Worm (Caenorhabditis elegans): ENCODE data around the gene C53C7.3.

Gene C53C7.3

DNA sequence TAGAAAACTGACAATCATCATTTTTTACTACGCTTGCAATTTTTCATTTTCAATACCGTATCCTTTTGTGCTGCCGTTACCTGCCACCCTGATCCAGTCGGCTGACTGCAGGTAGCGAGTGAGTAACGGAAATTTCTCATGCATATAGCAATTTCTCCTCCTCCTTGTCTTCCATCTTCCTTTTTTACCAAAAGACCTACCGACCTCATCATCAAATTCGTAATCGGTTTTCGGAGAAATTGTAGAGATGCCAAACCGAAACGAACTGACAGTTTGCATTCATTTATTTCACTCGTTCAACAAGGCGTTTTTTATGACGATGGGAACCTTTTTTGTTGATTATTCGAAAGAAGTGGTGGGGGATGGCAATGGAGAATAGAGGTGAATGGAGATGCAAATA lies 32.1 kb upstream of the C53C7.3 start:
- TF ChIP-seq W03F9.2 (tag; optimal IDR thresholded peaks at IDR 0.05), result no peak
- no peak for TF ChIP-seq him-1 (tag; optimal IDR thresholded peaks at IDR 0.05)
- TF ChIP-seq dao-5 (tag; optimal IDR thresholded peaks at IDR 0.05), result no peak

DNA sequence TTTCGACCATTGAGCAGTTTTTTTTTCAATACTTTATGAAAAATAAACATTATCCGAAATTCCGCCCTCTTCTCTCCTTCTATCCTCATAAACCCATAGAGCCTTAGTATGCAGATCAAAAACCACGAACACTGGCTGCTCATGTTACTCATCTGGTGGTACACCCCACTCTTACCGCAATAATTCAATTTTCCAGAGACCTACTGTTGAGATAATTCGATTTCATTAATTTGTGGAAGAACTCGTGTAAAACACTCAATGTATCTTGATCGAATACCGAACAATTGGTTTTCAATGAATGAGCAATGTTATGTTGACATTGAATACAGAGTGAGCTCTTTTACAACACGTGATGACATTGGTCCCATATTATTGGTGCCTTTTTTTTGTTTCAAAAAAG lies 26.9 kb upstream of the C53C7.3 start:
- TF ChIP-seq him-1 (tag; optimal IDR thresholded peaks at IDR 0.05) (no peak), W03F9.2 (tag; optimal IDR thresholded peaks at IDR 0.05) (no peak), dao-5 (tag; optimal IDR thresholded peaks at IDR 0.05) (no peak)

DNA sequence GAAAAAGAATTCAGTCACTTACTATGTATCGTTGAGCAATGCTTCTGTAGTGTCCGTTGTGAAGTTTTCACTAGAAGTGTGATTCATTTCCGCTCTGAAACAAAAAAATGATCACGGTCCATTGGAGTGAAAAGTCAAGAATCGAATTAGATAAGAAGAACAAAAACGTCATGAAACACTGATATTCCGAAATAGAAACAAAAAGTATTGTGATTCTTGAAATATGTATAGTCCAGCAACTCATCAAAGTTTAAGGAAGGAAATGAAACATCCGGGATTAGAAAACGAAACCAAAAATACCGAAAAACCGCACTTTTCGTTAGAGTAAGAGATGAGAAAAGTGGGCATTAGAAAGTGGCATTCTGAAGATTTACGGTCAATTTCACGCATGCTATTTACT lies 15.7 kb upstream of the C53C7.3 start, which contains the start of gene npr-10:
Gene npr-10 (minus strand): TSS at position 101 of the 400 bp plus-strand sequence.
- TF ChIP-seq him-1 (tag; optimal IDR thresholded peaks at IDR 0.05), result no peak
- no peak for TF ChIP-seq W03F9.2 (tag; optimal IDR thresholded peaks at IDR 0.05)
- TF ChIP-seq dao-5 (tag; optimal IDR thresholded peaks at IDR 0.05), result no peak

DNA sequence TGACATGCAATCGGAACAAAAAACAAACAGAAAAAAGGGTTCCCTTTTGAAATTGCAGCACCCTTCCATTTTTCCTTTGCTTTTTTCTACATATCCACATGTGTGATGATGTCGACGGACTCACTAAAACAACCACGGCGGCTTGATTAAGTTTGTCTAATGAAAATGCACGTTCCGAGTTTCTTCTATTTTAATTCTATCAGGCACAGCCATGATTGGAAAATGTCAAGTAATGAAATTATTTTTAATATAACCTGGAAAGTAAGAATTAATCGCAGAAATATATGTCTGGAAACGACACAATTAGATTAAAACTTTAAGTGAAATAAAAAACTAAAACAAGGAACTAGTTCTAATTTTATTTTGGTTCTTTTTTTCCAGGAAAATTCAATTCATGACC lies 14.5 kb upstream of the C53C7.3 start:
- TF ChIP-seq him-1 (tag; optimal IDR thresholded peaks at IDR 0.05) (no peak), dao-5 (tag; optimal IDR thresholded peaks at IDR 0.05) (no peak), W03F9.2 (tag; optimal IDR thresholded peaks at IDR 0.05) (no peak)

DNA sequence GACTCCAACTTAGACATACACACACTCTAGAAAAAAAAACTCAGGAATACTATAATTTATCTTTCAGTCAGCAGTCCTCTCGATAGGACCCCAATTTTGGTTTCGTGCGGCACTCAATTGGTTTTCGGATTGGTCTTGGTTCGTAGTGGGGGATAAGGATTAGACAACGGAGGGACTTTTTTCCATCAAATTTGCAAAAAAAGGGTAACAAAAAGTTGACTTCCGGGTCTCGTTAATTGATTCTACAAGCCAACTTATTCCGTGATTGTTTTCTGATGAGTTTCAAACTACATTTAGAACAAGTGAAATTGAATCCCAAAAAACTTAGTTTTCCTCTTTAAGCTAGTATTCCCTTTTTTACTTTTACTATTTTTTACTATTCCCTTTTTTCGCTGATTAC lies 14.0 kb upstream of the C53C7.3 start:
- TF ChIP-seq W03F9.2 (tag; optimal IDR thresholded peaks at IDR 0.05) (no peak), dao-5 (tag; optimal IDR thresholded peaks at IDR 0.05) (no peak), him-1 (tag; optimal IDR thresholded peaks at IDR 0.05) (no peak)

DNA sequence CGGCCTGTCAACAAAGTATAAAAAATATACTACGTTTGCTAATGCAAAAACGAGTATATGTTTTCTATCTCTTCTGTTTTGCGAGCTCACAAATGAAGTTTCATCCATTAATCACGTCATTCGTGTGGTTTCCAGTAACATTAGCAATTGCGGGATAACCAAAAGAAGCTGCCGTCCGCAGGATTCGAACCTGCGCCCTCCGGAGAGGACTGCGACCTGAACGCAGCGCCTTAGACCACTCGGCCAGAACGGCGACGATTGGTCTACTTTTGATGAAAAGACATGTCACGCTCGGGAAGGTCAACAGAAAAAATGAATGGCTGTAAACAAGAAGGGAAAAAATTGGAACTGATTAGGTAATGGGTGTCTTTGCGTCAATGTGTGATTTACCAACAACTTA lies 9.6 kb upstream of the C53C7.3 start:
- TF ChIP-seq him-1 (tag; optimal IDR thresholded peaks at IDR 0.05) (no peak), W03F9.2 (tag; optimal IDR thresholded peaks at IDR 0.05) (peak; percentile 19), dao-5 (tag; optimal IDR thresholded peaks at IDR 0.05) (peak; percentile 17)

DNA sequence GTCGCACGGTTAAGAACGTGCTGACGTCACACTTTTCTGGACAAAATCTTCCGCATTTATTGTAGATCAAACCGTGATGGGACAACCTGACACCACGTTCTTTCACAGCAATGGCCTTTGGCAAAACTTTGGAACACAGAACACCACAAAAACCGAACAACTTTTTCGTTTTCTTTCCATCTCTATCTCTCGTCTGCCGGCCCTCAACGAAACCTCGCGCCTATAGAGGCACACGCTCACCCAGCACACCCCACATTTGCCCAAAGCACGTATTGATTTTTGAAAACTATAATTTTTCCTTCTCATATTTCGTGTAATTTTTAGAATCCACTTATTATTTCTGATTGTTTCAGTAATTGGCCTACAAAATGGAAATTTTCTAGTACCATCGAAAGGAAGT lies 6.5 kb upstream of the C53C7.3 start:
- TF ChIP-seq dao-5 (tag; optimal IDR thresholded peaks at IDR 0.05) (no peak), W03F9.2 (tag; optimal IDR thresholded peaks at IDR 0.05) (no peak), him-1 (tag; optimal IDR thresholded peaks at IDR 0.05) (no peak)

DNA sequence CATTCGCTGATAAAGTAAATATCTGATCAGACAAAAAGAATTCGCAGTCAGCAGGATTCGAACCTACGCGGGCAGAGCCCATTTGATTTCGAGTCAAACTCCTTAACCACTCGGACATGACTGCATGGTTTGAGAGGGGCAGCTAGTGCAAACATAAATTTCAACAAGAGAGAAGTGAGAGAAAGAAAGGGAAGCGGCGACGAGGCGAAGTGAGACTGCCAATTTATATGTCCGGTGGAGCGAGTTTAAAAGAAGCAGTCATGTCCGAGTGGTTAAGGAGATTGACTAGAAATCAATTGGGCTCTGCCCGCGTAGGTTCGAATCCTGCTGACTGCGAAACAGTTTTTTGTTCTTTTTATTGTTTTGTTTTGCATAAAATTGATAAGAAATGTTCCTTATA lies 2.0 kb upstream of the C53C7.3 start:
- TF ChIP-seq dao-5 (tag; optimal IDR thresholded peaks at IDR 0.05), result peak; percentile 77
- peak; percentile 62 for TF ChIP-seq W03F9.2 (tag; optimal IDR thresholded peaks at IDR 0.05)
- TF ChIP-seq him-1 (tag; optimal IDR thresholded peaks at IDR 0.05), result peak; percentile 87

DNA sequence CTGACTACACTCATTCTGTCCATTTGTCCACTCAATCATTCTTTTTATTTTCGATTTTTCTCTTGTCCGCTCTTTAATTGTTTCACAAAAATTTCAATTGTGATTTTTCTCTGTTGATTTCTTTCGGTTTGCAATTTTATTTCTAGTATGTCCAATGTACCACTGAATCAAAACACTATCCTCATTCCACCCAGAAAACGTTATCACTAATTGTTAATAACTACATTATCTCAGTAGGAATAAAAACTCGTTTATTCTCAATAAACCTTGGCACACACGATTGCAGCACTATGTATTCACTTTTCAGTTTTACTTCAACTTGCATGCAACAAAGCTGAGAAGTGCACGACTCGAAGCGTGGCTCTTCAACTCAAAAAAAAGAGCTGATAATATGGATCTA lies 3.0 kb downstream of the C53C7.3 start, which contains the start of gene K03A11.1:
Gene K03A11.1 (plus strand): TSS at position 301 of the 400 bp plus-strand sequence.
- TF ChIP-seq him-1 (tag; optimal IDR thresholded peaks at IDR 0.05), result no peak
- no peak for TF ChIP-seq W03F9.2 (tag; optimal IDR thresholded peaks at IDR 0.05)
- no peak for TF ChIP-seq dao-5 (tag; optimal IDR thresholded peaks at IDR 0.05)

DNA sequence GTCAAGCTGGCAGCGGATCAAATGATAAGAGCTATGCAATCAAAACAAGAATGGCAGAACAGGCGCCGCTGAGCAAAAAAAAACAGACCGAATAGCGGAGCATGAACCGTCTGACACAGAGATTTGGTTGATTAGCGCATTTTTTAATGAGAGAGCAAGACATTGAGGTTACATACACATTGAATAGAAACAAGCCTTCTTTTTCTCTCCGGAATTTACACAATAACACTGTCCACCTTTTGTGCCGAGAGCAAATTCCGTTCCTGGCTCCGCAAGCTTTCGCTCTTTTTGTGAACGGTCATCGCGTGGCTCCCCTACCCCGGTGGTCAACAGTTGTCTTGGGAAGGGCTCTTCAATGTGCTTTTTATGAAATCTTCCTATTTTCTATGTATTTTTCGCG lies 7.2 kb downstream of the C53C7.3 start, which contains the start of gene K03A11.6:
Gene K03A11.6 (plus strand): TSS at position 301 of the 400 bp plus-strand sequence.
- TF ChIP-seq W03F9.2 (tag; optimal IDR thresholded peaks at IDR 0.05) (no peak), him-1 (tag; optimal IDR thresholded peaks at IDR 0.05) (no peak), dao-5 (tag; optimal IDR thresholded peaks at IDR 0.05) (no peak)

DNA sequence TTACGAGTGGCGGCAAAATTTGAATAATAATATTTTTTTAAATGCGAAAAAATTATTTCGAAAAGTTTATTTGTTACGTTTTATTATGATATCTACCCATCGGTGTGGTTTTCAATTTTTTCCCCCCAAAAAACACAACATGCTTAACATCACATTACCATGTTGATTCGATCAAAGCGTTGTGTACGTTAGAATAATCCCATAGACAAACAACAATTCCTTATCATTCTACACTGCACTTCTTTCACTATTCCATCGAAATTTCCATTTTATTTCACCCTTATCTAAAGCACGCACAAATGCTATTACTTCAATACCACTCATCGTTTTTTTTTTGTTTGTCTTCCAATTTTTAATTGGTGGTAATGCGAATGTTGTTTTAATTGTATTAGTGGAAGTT lies 11.6 kb downstream of the C53C7.3 start:
- TF ChIP-seq dao-5 (tag; optimal IDR thresholded peaks at IDR 0.05) (no peak), W03F9.2 (tag; optimal IDR thresholded peaks at IDR 0.05) (no peak), him-1 (tag; optimal IDR thresholded peaks at IDR 0.05) (no peak)

DNA sequence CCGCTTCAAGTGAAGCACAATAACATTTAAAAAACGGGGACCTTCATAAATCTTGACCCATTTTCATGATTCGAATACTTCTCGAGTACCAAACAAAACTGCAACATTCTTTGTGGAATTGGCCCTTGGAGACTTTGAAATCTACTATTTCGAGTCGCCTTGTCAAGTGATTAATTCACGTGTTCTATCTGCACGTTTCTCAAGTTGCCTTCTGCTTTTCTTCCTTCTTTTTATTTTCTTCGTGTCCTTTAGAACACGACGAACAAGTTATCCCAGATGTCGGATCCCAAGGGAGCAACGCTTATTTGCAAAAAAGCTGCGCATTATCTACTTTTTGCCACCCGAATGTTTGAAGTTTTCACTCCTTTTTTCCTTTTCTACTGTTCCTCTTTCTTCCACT lies 13.0 kb downstream of the C53C7.3 start:
- no peak for TF ChIP-seq dao-5 (tag; optimal IDR thresholded peaks at IDR 0.05)
- TF ChIP-seq him-1 (tag; optimal IDR thresholded peaks at IDR 0.05), result no peak
- no peak for TF ChIP-seq W03F9.2 (tag; optimal IDR thresholded peaks at IDR 0.05)

DNA sequence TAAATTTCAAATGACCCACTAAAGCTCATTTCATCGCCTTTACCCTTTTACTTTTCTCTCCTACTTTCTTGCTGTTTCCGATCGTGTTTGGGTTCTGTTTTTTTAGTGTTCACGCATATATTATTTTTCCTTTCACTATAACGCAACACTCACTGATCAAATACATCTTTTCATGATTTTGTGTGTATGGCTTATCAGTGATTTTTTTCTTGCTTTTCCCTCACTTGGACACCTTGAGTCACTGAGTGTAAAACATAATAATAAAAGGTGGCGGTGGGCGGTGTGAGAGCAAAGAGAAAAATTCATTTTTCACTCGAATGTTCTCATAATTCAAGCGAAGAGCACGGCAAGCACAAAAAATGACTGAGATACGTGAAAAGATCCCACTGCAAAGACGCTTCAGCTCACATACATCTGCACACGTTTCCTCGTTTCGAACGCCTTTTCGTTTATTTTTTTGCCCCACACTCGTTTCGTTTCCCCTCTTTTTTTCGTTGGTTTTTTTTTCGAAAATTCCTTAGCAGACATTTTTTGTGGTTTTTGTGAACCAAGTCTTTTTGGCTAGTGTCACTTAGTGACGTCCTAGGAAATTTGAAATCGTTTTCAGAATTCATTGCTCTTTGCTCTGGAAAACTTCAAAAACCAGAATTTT lies 14.7 kb downstream of the C53C7.3 start, which contains the start of gene K03A11.5:
Gene K03A11.5 (plus strand): TSS at position 602 of the 652 bp plus-strand sequence.
- TF ChIP-seq W03F9.2 (tag; optimal IDR thresholded peaks at IDR 0.05) (no peak), him-1 (tag; optimal IDR thresholded peaks at IDR 0.05) (no peak), dao-5 (tag; optimal IDR thresholded peaks at IDR 0.05) (no peak)

DNA sequence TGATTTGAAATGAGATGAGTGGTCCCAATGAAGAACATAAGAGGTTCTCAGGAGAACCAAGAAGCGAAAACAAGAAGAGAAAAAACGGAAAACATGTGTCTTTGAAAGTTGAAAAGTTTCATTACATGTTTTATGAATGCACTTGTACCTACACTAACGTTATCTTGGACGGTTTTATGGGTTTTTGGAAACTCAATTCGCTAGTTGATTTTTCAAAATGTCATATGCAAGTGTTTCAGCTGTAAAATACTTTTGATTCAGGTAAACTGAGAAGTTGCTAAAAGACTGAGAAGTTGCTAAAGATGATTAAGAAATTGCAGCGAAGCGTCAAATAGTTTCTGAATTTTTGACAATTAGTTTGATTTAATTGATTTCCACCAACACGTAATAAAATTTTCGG lies 22.8 kb downstream of the C53C7.3 start, which contains the start of gene cpx-2:
Gene cpx-2 (minus strand): TSS at position 101 of the 400 bp plus-strand sequence.
- TF ChIP-seq W03F9.2 (tag; optimal IDR thresholded peaks at IDR 0.05), result no peak
- TF ChIP-seq dao-5 (tag; optimal IDR thresholded peaks at IDR 0.05), result no peak
- TF ChIP-seq him-1 (tag; optimal IDR thresholded peaks at IDR 0.05), result no peak

DNA sequence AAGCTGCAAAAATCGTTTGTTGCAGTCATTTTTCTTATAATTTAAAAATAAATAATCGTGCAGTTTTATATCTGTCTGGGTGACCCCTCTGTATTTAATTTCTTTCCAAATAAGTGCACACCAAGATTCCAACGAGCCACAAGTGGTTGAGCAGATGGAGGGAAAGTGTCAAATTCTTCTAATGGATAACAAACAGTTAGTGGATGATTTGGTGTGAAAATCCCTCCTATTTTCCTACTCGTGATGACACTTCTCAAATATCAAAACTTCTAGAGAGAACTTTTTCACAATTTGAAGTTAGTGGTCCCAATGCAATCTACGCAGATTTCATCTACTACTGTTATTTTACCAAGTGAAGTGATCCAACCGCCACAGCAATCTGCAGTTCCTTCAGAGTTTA lies 26.0 kb downstream of the C53C7.3 start, which contains the start of gene ceh-28:
Gene ceh-28 (plus strand): TSS at position 301 of the 400 bp plus-strand sequence.
- TF ChIP-seq him-1 (tag; optimal IDR thresholded peaks at IDR 0.05), result no peak
- TF ChIP-seq W03F9.2 (tag; optimal IDR thresholded peaks at IDR 0.05), result no peak
- no peak for TF ChIP-seq dao-5 (tag; optimal IDR thresholded peaks at IDR 0.05)

Measured in whole organism, L4/young adult.